Worm (Caenorhabditis elegans) whole organism, young adult: ENCODE data around the gene T08G3.6.

Source experiments
- Y53G8AR.9 ChIP-seq: fragments of 200-800 bp; sonication (Bioruptor generic); conservative IDR thresholded peaks from 2 replicates; pipeline ENCODE4 v1.3.6; 2022; ENCODE audit warnings: missing genetic modification reagents, missing genetic modification characterization, missing compliant biosample characterization
- lin-35 ChIP-seq, 3 experiments: fragments of 150-350 bp in 2 of 3; sonication (generic microtip) in 1 of 3; optimal IDR thresholded peaks; 2 replicates each; lab custom pipeline; 2014 to 2018; ENCODE audit warnings: missing biosample characterization in 3 of 3, missing genetic modification characterization in 3 of 3, missing genetic modification reagents in 3 of 3
- sptf-2 ChIP-seq: fragments of 200-800 bp; sonication (Bioruptor generic); optimal IDR thresholded peaks from 2 replicates; lab custom pipeline; 2018; ENCODE audit warnings: mild to moderate bottlenecking, missing genetic modification characterization, missing compliant biosample characterization

DNA sequence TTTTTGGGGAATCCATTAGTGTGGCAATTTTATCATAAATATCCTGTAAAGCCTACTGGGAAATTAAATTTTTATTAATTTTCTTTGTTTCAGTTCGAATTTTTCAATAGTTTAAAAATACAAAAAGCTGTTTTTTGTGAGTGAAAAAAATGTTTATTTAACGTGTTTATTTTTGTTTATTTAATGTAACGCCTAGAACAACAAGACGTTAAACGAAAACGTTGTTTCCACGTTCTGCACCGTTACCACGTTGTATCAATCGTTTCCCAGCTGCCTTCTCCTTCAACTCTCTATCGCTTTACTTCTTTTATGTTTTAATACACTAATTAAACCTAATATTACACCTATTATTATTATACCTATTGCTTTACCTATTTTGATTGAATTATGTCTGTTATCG lies 2.0 kb downstream of the T08G3.6 start, which contains the start of gene T08G3.13:
- TF ChIP-seq sptf-2 (GFP tag; lab: Kevin White, UChicago) (no peak), lin-35 (GFP tag; optimal IDR thresholded peaks at IDR 0.05; lab: Kevin White, UChicago) (no peak), Y53G8AR.9 (no peak)
